Worm (Caenorhabditis elegans): ENCODE data around the gene eef-1G.

Gene eef-1G

ce11 chrV:10966874-10967273 is 1.4 kb downstream of the eef-1G start:
- no peak for TF ChIP-seq med-1 (GFP tag; optimal IDR thresholded peaks at IDR 0.05; ENCODE audit: insufficient read depth)
- TF ChIP-seq ref-1 (GFP tag; conservative IDR thresholded peaks at IDR 0.05): no peak
- TF ChIP-seq klf-2 (GFP tag; conservative IDR thresholded peaks at IDR 0.05): no peak
- TF ChIP-seq ztf-29 (GFP tag; IDR thresholded peaks at IDR 0.05): no peak
- no peak for TF ChIP-seq cog-1 (tag; optimal IDR thresholded peaks at IDR 0.05)
- TF ChIP-seq tab-1 (GFP tag; IDR thresholded peaks at IDR 0.05): no peak
- TF ChIP-seq T22C8.4 (GFP tag; IDR thresholded peaks at IDR 0.05): no peak
- no peak for TF ChIP-seq ztf-23 (GFP tag; IDR thresholded peaks at IDR 0.05)

- TF ChIP-seq tab-1 (GFP tag; IDR thresholded peaks at IDR 0.05): no peak
- no peak for TF ChIP-seq ztf-29 (GFP tag; IDR thresholded peaks at IDR 0.05)
- TF ChIP-seq ref-1 (GFP tag; conservative IDR thresholded peaks at IDR 0.05): no peak
- no peak for TF ChIP-seq ztf-23 (GFP tag; IDR thresholded peaks at IDR 0.05)
- TF ChIP-seq flt-1 (GFP tag; IDR thresholded peaks at IDR 0.05): no peak
- TF ChIP-seq med-1 (GFP tag; optimal IDR thresholded peaks at IDR 0.05; ENCODE audit: insufficient read depth): no peak
- no peak for TF ChIP-seq cog-1 (tag; optimal IDR thresholded peaks at IDR 0.05)
- TF ChIP-seq T22C8.4 (GFP tag; IDR thresholded peaks at IDR 0.05): no peak
- no peak for TF ChIP-seq klf-2 (GFP tag; conservative IDR thresholded peaks at IDR 0.05)
Measured at ce11 chrV:10967594-10968273, 2.2 kb downstream of the eef-1G start.

- no peak for TF ChIP-seq med-1 (GFP tag; optimal IDR thresholded peaks at IDR 0.05; ENCODE audit: insufficient read depth)
- no peak for TF ChIP-seq ref-1 (GFP tag; conservative IDR thresholded peaks at IDR 0.05)
- no peak for TF ChIP-seq ztf-29 (GFP tag; IDR thresholded peaks at IDR 0.05)
- TF ChIP-seq cog-1 (tag; optimal IDR thresholded peaks at IDR 0.05): no peak
- TF ChIP-seq flt-1 (GFP tag; IDR thresholded peaks at IDR 0.05): no peak
- no peak for TF ChIP-seq T22C8.4 (GFP tag; IDR thresholded peaks at IDR 0.05)
Measured at ce11 chrV:10970070-10970469, 4.6 kb downstream of the eef-1G start, which contains the start of gene F17C11.22. Gene F17C11.22, minus strand, starts transcription at chrV:10970170.

- TF ChIP-seq tab-1 (GFP tag; IDR thresholded peaks at IDR 0.05) (no peak), med-1 (GFP tag; optimal IDR thresholded peaks at IDR 0.05; ENCODE audit: insufficient read depth) (no peak), ztf-23 (GFP tag; IDR thresholded peaks at IDR 0.05) (no peak), ref-1 (GFP tag; conservative IDR thresholded peaks at IDR 0.05) (no peak), flt-1 (GFP tag; IDR thresholded peaks at IDR 0.05) (no peak), klf-2 (GFP tag; conservative IDR thresholded peaks at IDR 0.05) (no peak), cog-1 (tag; optimal IDR thresholded peaks at IDR 0.05) (no peak), ztf-29 (GFP tag; IDR thresholded peaks at IDR 0.05) (no peak), T22C8.4 (GFP tag; IDR thresholded peaks at IDR 0.05) (no peak)
Measured at ce11 chrV:10970930-10971329, 5.4 kb downstream of the eef-1G start.

ce11 chrV:10975091-10975490 is 9.6 kb downstream of the eef-1G start:
- TF ChIP-seq flt-1 (GFP tag; IDR thresholded peaks at IDR 0.05): no peak
- no peak for TF ChIP-seq T22C8.4 (GFP tag; IDR thresholded peaks at IDR 0.05)
- no peak for TF ChIP-seq klf-2 (GFP tag; conservative IDR thresholded peaks at IDR 0.05)
- TF ChIP-seq ztf-23 (GFP tag; IDR thresholded peaks at IDR 0.05): no peak
- TF ChIP-seq cog-1 (tag; optimal IDR thresholded peaks at IDR 0.05): no peak

ce11 chrV:10981113-10981512 is 15.6 kb downstream of the eef-1G start, which contains the start of gene fig-1:
Gene fig-1, minus strand, starts transcription at chrV:10981213.
- no peak for TF ChIP-seq tab-1 (GFP tag; IDR thresholded peaks at IDR 0.05)
- no peak for TF ChIP-seq ref-1 (GFP tag; conservative IDR thresholded peaks at IDR 0.05)
- no peak for TF ChIP-seq ztf-23 (GFP tag; IDR thresholded peaks at IDR 0.05)
- no peak for TF ChIP-seq ztf-29 (GFP tag; IDR thresholded peaks at IDR 0.05)
- TF ChIP-seq med-1 (GFP tag; optimal IDR thresholded peaks at IDR 0.05; ENCODE audit: insufficient read depth): no peak
- TF ChIP-seq T22C8.4 (GFP tag; IDR thresholded peaks at IDR 0.05): no peak
- TF ChIP-seq klf-2 (GFP tag; conservative IDR thresholded peaks at IDR 0.05): no peak
- TF ChIP-seq flt-1 (GFP tag; IDR thresholded peaks at IDR 0.05): no peak
- no peak for TF ChIP-seq cog-1 (tag; optimal IDR thresholded peaks at IDR 0.05)

ce11 chrV:10991789-10992188 is 26.3 kb downstream of the eef-1G start, which contains the start of gene frpr-9:
Gene frpr-9, plus strand, starts transcription at chrV:10992089.
- TF ChIP-seq ztf-23 (GFP tag; IDR thresholded peaks at IDR 0.05) (no peak), T22C8.4 (GFP tag; IDR thresholded peaks at IDR 0.05) (no peak), flt-1 (GFP tag; IDR thresholded peaks at IDR 0.05) (no peak), klf-2 (GFP tag; conservative IDR thresholded peaks at IDR 0.05) (no peak), ztf-29 (GFP tag; IDR thresholded peaks at IDR 0.05) (no peak), ref-1 (GFP tag; conservative IDR thresholded peaks at IDR 0.05) (no peak), med-1 (GFP tag; optimal IDR thresholded peaks at IDR 0.05; ENCODE audit: insufficient read depth) (no peak)

ce11 chrV:10998797-10999196 is 33.3 kb downstream of the eef-1G start, which contains the start of gene F53B7.7:
Gene F53B7.7, plus strand, starts transcription at chrV:10999097.
- TF ChIP-seq tab-1 (GFP tag; IDR thresholded peaks at IDR 0.05) (no peak), med-1 (GFP tag; optimal IDR thresholded peaks at IDR 0.05; ENCODE audit: insufficient read depth) (no peak), ztf-23 (GFP tag; IDR thresholded peaks at IDR 0.05) (no peak), flt-1 (GFP tag; IDR thresholded peaks at IDR 0.05) (no peak), ref-1 (GFP tag; conservative IDR thresholded peaks at IDR 0.05) (no peak), cog-1 (tag; optimal IDR thresholded peaks at IDR 0.05) (no peak), ztf-29 (GFP tag; IDR thresholded peaks at IDR 0.05) (no peak)

- TF ChIP-seq ztf-23 (GFP tag; IDR thresholded peaks at IDR 0.05): peak; percentile 82
- TF ChIP-seq flt-1 (GFP tag; IDR thresholded peaks at IDR 0.05): no peak
Measured at ce11 chrV:11000650-11001049, 35.1 kb downstream of the eef-1G start, which contains the start of gene isy-1. Gene isy-1, minus strand, starts transcription at chrV:11000699.

ce11 chrV:11002434-11002833 is 36.9 kb downstream of the eef-1G start, which contains the start of gene F53B7.4:
Gene F53B7.4, minus strand, starts transcription at chrV:11002534.
- TF ChIP-seq med-1 (GFP tag; optimal IDR thresholded peaks at IDR 0.05; ENCODE audit: insufficient read depth) (no peak), tab-1 (GFP tag; IDR thresholded peaks at IDR 0.05) (no peak), T22C8.4 (GFP tag; IDR thresholded peaks at IDR 0.05) (no peak), ref-1 (GFP tag; conservative IDR thresholded peaks at IDR 0.05) (no peak), klf-2 (GFP tag; conservative IDR thresholded peaks at IDR 0.05) (no peak), ztf-23 (GFP tag; IDR thresholded peaks at IDR 0.05) (no peak), ztf-29 (GFP tag; IDR thresholded peaks at IDR 0.05) (no peak), cog-1 (tag; optimal IDR thresholded peaks at IDR 0.05) (no peak), flt-1 (GFP tag; IDR thresholded peaks at IDR 0.05) (no peak)
